Worm (Caenorhabditis elegans): ENCODE data around the gene D1086.17.

Gene D1086.17

ce11 chrV:14067816-14068296, at the start of gene D1086.17:
D1086.17 (plus strand) TSS chrV:14067866.
- no peak for TF ChIP-seq Y56A3A.18 (GFP tag; IDR thresholded peaks at IDR 0.05)
- TF ChIP-seq C06A6.2 (GFP tag; conservative IDR thresholded peaks at IDR 0.05): no peak
- TF ChIP-seq aptf-2 (GFP tag; conservative IDR thresholded peaks at IDR 0.05): no peak
- no peak for TF ChIP-seq F39B2.1 (GFP tag; IDR thresholded peaks at IDR 0.05)
- no peak for TF ChIP-seq bed-1 (GFP tag; IDR thresholded peaks at IDR 0.05)
- no peak for TF ChIP-seq egrh-3 (GFP tag; IDR thresholded peaks at IDR 0.05)
- TF ChIP-seq madf-3 (GFP tag; IDR thresholded peaks at IDR 0.05): no peak
- no peak for TF ChIP-seq athp-1 (tag; optimal IDR thresholded peaks at IDR 0.05)
- no peak for TF ChIP-seq die-1 (tag; optimal IDR thresholded peaks at IDR 0.05)
- no peak for TF ChIP-seq nhr-80 (tag; optimal IDR thresholded peaks at IDR 0.05)
- no peak for TF ChIP-seq mcd-1 (GFP tag; IDR thresholded peaks at IDR 0.05)
- TF ChIP-seq nhr-27 (tag; optimal IDR thresholded peaks at IDR 0.05): no peak
- no peak for TF ChIP-seq rcor-1 (GFP tag; IDR thresholded peaks at IDR 0.05)
- no peak for TF ChIP-seq madf-6 (GFP tag; IDR thresholded peaks at IDR 0.05)
- no peak for TF ChIP-seq nfya-2 (GFP tag; IDR thresholded peaks at IDR 0.05)
- TF ChIP-seq tlf-1 (GFP tag; optimal IDR thresholded peaks at IDR 0.05): no peak
- no peak for TF ChIP-seq T07F8.4 (tag; optimal IDR thresholded peaks at IDR 0.05)
- no peak for TF ChIP-seq dpff-1 (tag; optimal IDR thresholded peaks at IDR 0.05)
- no peak for TF ChIP-seq fkh-3 (tag; optimal IDR thresholded peaks at IDR 0.05)
- TF ChIP-seq hrde-1 (tag; optimal IDR thresholded peaks at IDR 0.05; ENCODE audit: borderline replicate concordance): no peak

- TF ChIP-seq repo-1 (tag; optimal IDR thresholded peaks at IDR 0.05) (no peak), tbp1 (GFP tag; optimal IDR thresholded peaks at IDR 0.05) (no peak), nhr-80 (tag; optimal IDR thresholded peaks at IDR 0.05) (peak; percentile 40), egl-44 (GFP tag; IDR thresholded peaks at IDR 0.05) (no peak), K11D2.4 (GFP tag; IDR thresholded peaks at IDR 0.05) (no peak)
Measured at ce11 chrV:14018640-14019039, 49.0 kb upstream of the D1086.17 start, which contains the start of the genes mtl-2 and T08G5.1. mtl-2 (minus strand) TSS chrV:14018673. T08G5.1 (plus strand) TSS chrV:14018766.

ce11 chrV:14023074-14023473, 44.6 kb upstream of the D1086.17 start, which contains the start of gene T08G5.15:
T08G5.15 (minus strand) TSS chrV:14023174.
- TF ChIP-seq F10E7.11 (tag; optimal IDR thresholded peaks at IDR 0.05) (no peak), egl-44 (GFP tag; IDR thresholded peaks at IDR 0.05) (no peak), sdz-38 (tag; optimal IDR thresholded peaks at IDR 0.05) (no peak)

- no peak for TF ChIP-seq hlh-12 (tag; optimal IDR thresholded peaks at IDR 0.05)
- no peak for TF ChIP-seq ets-4 (GFP tag; optimal IDR thresholded peaks at IDR 0.05)
- TF ChIP-seq ztf-28 (GFP tag; IDR thresholded peaks at IDR 0.05): no peak
- TF ChIP-seq akir-1 (GFP tag; optimal IDR thresholded peaks at IDR 0.05): no peak
- no peak for TF ChIP-seq ZK185.1 (tag; optimal IDR thresholded peaks at IDR 0.05; ENCODE audit: poor library complexity, severe bottlenecking)
- TF ChIP-seq attf-5 (GFP tag; optimal IDR thresholded peaks at IDR 0.05): no peak
- no peak for TF ChIP-seq lin-40 (tag; optimal IDR thresholded peaks at IDR 0.05)
- TF ChIP-seq F49E8.2 (tag; optimal IDR thresholded peaks at IDR 0.05; ENCODE audit: insufficient read depth): no peak
- no peak for TF ChIP-seq egrh-3 (GFP tag; IDR thresholded peaks at IDR 0.05)
- TF ChIP-seq Y67H2A.10 (GFP tag; conservative IDR thresholded peaks at IDR 0.05): no peak
- no peak for TF ChIP-seq let-526 (GFP tag; IDR thresholded peaks at IDR 0.05)
- TF ChIP-seq mel-28 (tag; optimal IDR thresholded peaks at IDR 0.05; ENCODE audit: borderline replicate concordance): no peak
- no peak for TF ChIP-seq Y53G8AR.9 (GFP tag; conservative IDR thresholded peaks at IDR 0.05)
- TF ChIP-seq lag-1 (GFP tag; IDR thresholded peaks at IDR 0.05): no peak
- no peak for TF ChIP-seq pha-4 (tag; optimal IDR thresholded peaks at IDR 0.05)
- no peak for TF ChIP-seq T07F8.4 (tag; optimal IDR thresholded peaks at IDR 0.05)
Measured at ce11 chrV:14026194-14026593, 41.5 kb upstream of the D1086.17 start, which contains the start of gene T08G5.2. T08G5.2 (minus strand) TSS chrV:14026294.
